Worm (Caenorhabditis elegans) whole organism, L4 larva: ENCODE results near the gene nlp-79.

ENCODE experiments used
- D1046.2 ChIP-seq: fragments of 200-800 bp; sonication (Bioruptor generic); IDR thresholded peaks from 2 replicates; pipeline ENCODE4 v1.3.6; 2022; ENCODE audit warnings: missing genetic modification characterization, missing compliant biosample characterization
- F10B5.3 ChIP-seq: sonication (generic microtip); optimal IDR thresholded peaks from 2 replicates; lab custom pipeline; 2016; ENCODE audit warnings: mild to moderate bottlenecking, missing genetic modification characterization, missing compliant biosample characterization
- T20F7.1 ChIP-seq: fragments of 200-800 bp; sonication (Bioruptor generic); optimal IDR thresholded peaks from 2 replicates; lab custom pipeline; 2018; ENCODE audit warnings: mild to moderate bottlenecking, missing genetic modification characterization, missing compliant biosample characterization
- T26A8.4 ChIP-seq: fragments of 200-800 bp; sonication (Bioruptor generic); IDR thresholded peaks from 2 replicates; pipeline ENCODE4 v1.3.6; 2022; ENCODE audit warnings: missing genetic modification characterization, missing compliant biosample characterization
- Y105C5A.15 ChIP-seq: fragments of 200-800 bp; sonication (Bioruptor generic); IDR thresholded peaks from 2 replicates; pipeline ENCODE4 v1.3.6; 2022; ENCODE audit warnings: missing genetic modification characterization, missing compliant biosample characterization
- Y5F2A.4 ChIP-seq: fragments of 200-800 bp; sonication (Bioruptor generic); optimal IDR thresholded peaks from 2 replicates; lab custom pipeline; 2018; ENCODE audit warnings: mild to moderate bottlenecking, missing genetic modification characterization, missing compliant biosample characterization
- Y75B8A.6 ChIP-seq: fragments of 200-800 bp; sonication (Bioruptor generic); IDR thresholded peaks from 2 replicates; pipeline ENCODE4 v1.3.6; 2022; ENCODE audit warnings: missing genetic modification reagents, missing genetic modification characterization, missing compliant biosample characterization
- aha-1 ChIP-seq: fragments of 150-350 bp; peaks from one replicate; lab custom pipeline; 2014; ENCODE audit warnings: missing biosample characterization, missing genetic modification characterization
- ceh-20 ChIP-seq: fragments of 200-800 bp; sonication (Bioruptor generic); IDR thresholded peaks from 2 replicates; pipeline ENCODE4 v1.3.6; 2022; ENCODE audit warnings: missing genetic modification reagents, missing genetic modification characterization, missing compliant biosample characterization
- ceh-62 ChIP-seq: sonication (generic microtip); optimal IDR thresholded peaks from 2 replicates; lab custom pipeline; 2017; ENCODE audit warnings: missing biosample characterization, missing genetic modification characterization
- cey-2 ChIP-seq: sonication (generic microtip); optimal IDR thresholded peaks from 3 replicates; lab custom pipeline; 2017; ENCODE audit warnings: missing genetic modification characterization, mild to moderate bottlenecking, missing compliant biosample characterization, antibody characterized with exemption, borderline replicate concordance; ENCODE audit not compliant: insufficient read depth
- ctbp-1 ChIP-seq: fragments of 200-800 bp; sonication (Bioruptor generic); IDR thresholded peaks from 2 replicates; pipeline ENCODE4 v1.3.6; 2022; ENCODE audit warnings: missing genetic modification reagents, missing genetic modification characterization, missing compliant biosample characterization
- daf-12 ChIP-seq: fragments of 150-350 bp; optimal IDR thresholded peaks from 2 replicates; lab custom pipeline; 2014; ENCODE audit warnings: missing biosample characterization, missing genetic modification reagents, missing genetic modification characterization
- daf-16 ChIP-seq, 3 experiments: sonication (generic microtip); optimal IDR thresholded peaks; 2 replicates each; lab custom pipeline; 2016 to 2017; ENCODE audit warnings: missing genetic modification characterization in 3 of 3, missing genetic modification reagents in 3 of 3, mild to moderate bottlenecking in 2 of 3, missing compliant biosample characterization in 2 of 3, missing biosample characterization in 1 of 3, moderate library complexity in 1 of 3
- daf-8 ChIP-seq: fragments of 200-800 bp; sonication (Bioruptor generic); IDR thresholded peaks from 2 replicates; pipeline ENCODE4 v1.3.6; 2022; ENCODE audit warnings: missing genetic modification characterization, missing compliant biosample characterization
- dmd-9 ChIP-seq: fragments of 200-800 bp; sonication (Bioruptor generic); IDR thresholded peaks from 2 replicates; pipeline ENCODE4 v1.3.6; 2022; ENCODE audit warnings: missing genetic modification reagents, missing genetic modification characterization, missing compliant biosample characterization
- duxl-1 ChIP-seq: sonication (generic microtip); optimal IDR thresholded peaks from 2 replicates; lab custom pipeline; 2016; ENCODE audit warnings: mild to moderate bottlenecking, missing genetic modification characterization, moderate library complexity, missing compliant biosample characterization; ENCODE audit not compliant: poor library complexity
- egl-43 ChIP-seq: fragments of 200-800 bp; sonication (Bioruptor generic); IDR thresholded peaks from 2 replicates; pipeline ENCODE4 v1.3.6; 2022; ENCODE audit warnings: missing genetic modification reagents, missing genetic modification characterization, missing compliant biosample characterization
- fos-1 ChIP-seq: fragments of 150-350 bp; optimal IDR thresholded peaks from 2 replicates; lab custom pipeline; 2014; ENCODE audit warnings: missing biosample characterization, missing genetic modification characterization
- hlh-11 ChIP-seq: fragments of 200-800 bp; sonication (Bioruptor generic); optimal IDR thresholded peaks from 2 replicates; lab custom pipeline; 2018; ENCODE audit warnings: mild to moderate bottlenecking, missing genetic modification characterization, missing compliant biosample characterization
- hlh-30 ChIP-seq: sonication (generic microtip); optimal IDR thresholded peaks from 2 replicates; lab custom pipeline; 2017; ENCODE audit warnings: antibody characterized with exemption, mild to moderate bottlenecking, missing genetic modification characterization, missing compliant biosample characterization; ENCODE audit not compliant: insufficient read depth
- lin-13 ChIP-seq: fragments of 150-350 bp; optimal IDR thresholded peaks from 2 replicates; lab custom pipeline; 2014; ENCODE audit warnings: missing biosample characterization, missing genetic modification reagents, missing genetic modification characterization
- lin-15B ChIP-seq: fragments of 150-350 bp; sonication (generic microtip); optimal IDR thresholded peaks from 3 replicates; lab custom pipeline; 2014; ENCODE audit warnings: missing biosample characterization, missing genetic modification characterization
- lin-38 ChIP-seq: fragments of 200-800 bp; sonication (Bioruptor generic); IDR thresholded peaks from 2 replicates; pipeline ENCODE4 v1.3.6; 2022; ENCODE audit warnings: missing genetic modification reagents, missing genetic modification characterization, missing compliant biosample characterization
- lsy-2 ChIP-seq, 2 experiments: fragments of 150-350 bp in 1 of 2; sonication (generic microtip) in 1 of 2; optimal IDR thresholded peaks; 2 replicates each; lab custom pipeline; 2014 to 2017; ENCODE audit warnings: missing biosample characterization in 2 of 2, missing genetic modification characterization in 2 of 2
- madf-9 ChIP-seq: fragments of 200-800 bp; sonication (Bioruptor generic); conservative IDR thresholded peaks from 2 replicates; pipeline ENCODE4 v1.3.6; 2022; ENCODE audit warnings: missing genetic modification reagents, missing genetic modification characterization, missing compliant biosample characterization
- mdl-1 ChIP-seq, 2 experiments: fragments of 150-350 bp in 1 of 2; sonication (generic microtip) in 1 of 2; optimal IDR thresholded peaks; 2 replicates each; lab custom pipeline; 2014 to 2017; ENCODE audit warnings: missing biosample characterization in 2 of 2, missing genetic modification characterization in 2 of 2
- mxl-3 ChIP-seq: fragments of 200-800 bp; sonication (Bioruptor generic); optimal IDR thresholded peaks from 2 replicates; lab custom pipeline; 2018; ENCODE audit warnings: mild to moderate bottlenecking, missing genetic modification characterization, missing compliant biosample characterization
- nhr-237 ChIP-seq: sonication (generic microtip); optimal IDR thresholded peaks from 2 replicates; lab custom pipeline; 2017; ENCODE audit warnings: missing biosample characterization, missing genetic modification characterization
- nhr-28 ChIP-seq: fragments of 150-350 bp; optimal IDR thresholded peaks from 2 replicates; lab custom pipeline; 2014; ENCODE audit warnings: missing biosample characterization, missing genetic modification characterization
- nhr-76 ChIP-seq: fragments of 150-350 bp; optimal IDR thresholded peaks from 2 replicates; lab custom pipeline; 2014; ENCODE audit warnings: missing biosample characterization, missing genetic modification characterization
- nhr-77 ChIP-seq: fragments of 150-350 bp; optimal IDR thresholded peaks from 2 replicates; lab custom pipeline; 2014; ENCODE audit warnings: missing biosample characterization, missing genetic modification characterization
- pha-4 ChIP-seq, 2 experiments: fragments of 150-350 bp in 1 of 2; fragments of 200-800 bp in 1 of 2; sonication (Bioruptor generic) in 1 of 2; IDR thresholded peaks in 1 of 2; optimal IDR thresholded peaks in 1 of 2; 2 replicates each; pipeline versions ENCODE4 v1.3.6 to Lab custom; 2014 to 2022; ENCODE audit warnings: missing genetic modification characterization in 2 of 2, missing genetic modification reagents in 2 of 2, missing biosample characterization in 1 of 2, missing compliant biosample characterization in 1 of 2
- set-16 ChIP-seq: fragments of 200-800 bp; sonication (Bioruptor generic); IDR thresholded peaks from 2 replicates; pipeline ENCODE4 v1.3.6; 2022; ENCODE audit warnings: missing genetic modification reagents, missing genetic modification characterization, missing compliant biosample characterization
- unc-62 ChIP-seq, 3 experiments: fragments of 150-350 bp in 1 of 3; sonication (generic microtip); optimal IDR thresholded peaks in 2 of 3; peaks in 1 of 3; 1 replicate in 1 of 3; 2 replicates in 2 of 3; lab custom pipeline; 2014 to 2017; ENCODE audit warnings: missing biosample characterization in 3 of 3, missing genetic modification characterization in 3 of 3, missing genetic modification reagents in 3 of 3, missing genotype in 1 of 3
- vab-7 ChIP-seq: fragments of 200-800 bp; sonication (Bioruptor generic); IDR thresholded peaks from 2 replicates; pipeline ENCODE4 v1.3.6; 2022; ENCODE audit warnings: missing genetic modification reagents, missing genetic modification characterization, missing compliant biosample characterization
- zfp-2 ChIP-seq: sonication (generic microtip); optimal IDR thresholded peaks from 2 replicates; lab custom pipeline; 2016; ENCODE audit warnings: mild to moderate bottlenecking, missing genetic modification characterization, missing compliant biosample characterization
- zip-11 ChIP-seq: fragments of 200-800 bp; sonication (Bioruptor generic); IDR thresholded peaks from 2 replicates; pipeline ENCODE4 v1.3.6; 2022; ENCODE audit warnings: missing genetic modification characterization, missing compliant biosample characterization
- zip-2 ChIP-seq: fragments of 150-350 bp; optimal IDR thresholded peaks from 2 replicates; lab custom pipeline; 2014; ENCODE audit warnings: missing biosample characterization, missing genetic modification characterization
- ztf-7 ChIP-seq: fragments of 150-350 bp; optimal IDR thresholded peaks from 2 replicates; lab custom pipeline; 2014; ENCODE audit warnings: missing biosample characterization, missing genetic modification characterization

nlp-79 gene

ce11 chrIV:13110876-13111275, 38.5 kb upstream of the nlp-79 start:
- TF ChIP-seq hlh-11 (tag; lab: Kevin White, UChicago) = peak; percentile 9
- no peak for TF ChIP-seq zip-11 (GFP tag; lab: Robert Waterston, UW)
- TF ChIP-seq hlh-30 = peak; percentile 9
- TF ChIP-seq mdl-1 (tag; optimal IDR thresholded peaks at IDR 0.05; lab: Kevin White, UChicago) = peak in 1 of 2 experiments; percentile 30
- peak; percentile 56 for TF ChIP-seq nhr-28

- TF ChIP-seq ctbp-1 (GFP tag; lab: Robert Waterston, UW) = no peak
- no peak for TF ChIP-seq daf-12 (tag; lab: Kevin White, UChicago)
- no peak for TF ChIP-seq daf-8 (GFP tag; lab: Robert Waterston, UW)
- no peak for TF ChIP-seq Y105C5A.15 (GFP tag; lab: Robert Waterston, UW)
- TF ChIP-seq D1046.2 (GFP tag; lab: Robert Waterston, UW) = no peak
- no peak for TF ChIP-seq madf-9 (GFP tag; lab: Robert Waterston, UW)
- no peak for TF ChIP-seq mxl-3 (GFP tag; lab: Kevin White, UChicago)
- TF ChIP-seq daf-16 (GFP tag; optimal IDR thresholded peaks at IDR 0.05; lab: Kevin White, UChicago) = no peak
- no peak for TF ChIP-seq daf-16 (tag; optimal IDR thresholded peaks at IDR 0.05; lab: Kevin White, UChicago)
- no peak for TF ChIP-seq T20F7.1
- TF ChIP-seq zip-11 (GFP tag; lab: Robert Waterston, UW) = no peak
- no peak for TF ChIP-seq ceh-20 (GFP tag; lab: Robert Waterston, UW)
- no peak for TF ChIP-seq ztf-7 (tag; lab: Kevin White, UChicago)
- TF ChIP-seq zfp-2 = no peak
- TF ChIP-seq hlh-11 (tag; lab: Kevin White, UChicago) = no peak
- TF ChIP-seq cey-2 (tag; lab: Kevin White, UChicago) = no peak
- TF ChIP-seq aha-1 (tag; lab: Kevin White, UChicago) = no peak
- TF ChIP-seq nhr-77 (tag; lab: Kevin White, UChicago) = no peak
Observed at ce11 chrIV:13112982-13113381, 36.4 kb upstream of the nlp-79 start, which contains the start of gene best-2. Gene best-2, minus strand, starts transcription at chrIV:13113082.

- TF ChIP-seq daf-12 (tag; lab: Kevin White, UChicago) (no peak), dmd-9 (no peak), lin-13 (GFP tag; lab: Kevin White, UChicago) (no peak), nhr-77 (tag; lab: Kevin White, UChicago) (no peak), fos-1 (tag; lab: Kevin White, UChicago) (no peak), lin-38 (no peak), pha-4 (GFP tag; IDR thresholded peaks at IDR 0.05; lab: Robert Waterston, UW) (no peak), pha-4 (tag; optimal IDR thresholded peaks at IDR 0.05; lab: Kevin White, UChicago) (no peak), Y105C5A.15 (GFP tag; lab: Robert Waterston, UW) (no peak), daf-8 (GFP tag; lab: Robert Waterston, UW) (no peak)
Observed at ce11 chrIV:13116679-13117078, 32.7 kb upstream of the nlp-79 start.

- TF ChIP-seq lsy-2 (tag; optimal IDR thresholded peaks at IDR 0.05; lab: Kevin White, UChicago) (peak in 1 of 2 experiments; percentile 6), unc-62 (GFP tag; optimal IDR thresholded peaks at IDR 0.05 in 1 of 2; lab: Kevin White, UChicago) (peak in 1 of 2 experiments; percentile 49), unc-62 (tag; optimal IDR thresholded peaks at IDR 0.05; lab: Kevin White, UChicago) (no peak), F10B5.3 (no peak)
- TF ChIP-seq, all 104 proteins: peak for 2
Observed at ce11 chrIV:13118794-13119193, 30.6 kb upstream of the nlp-79 start, which contains the start of gene unc-30. Gene unc-30, plus strand, starts transcription at chrIV:13118977.

- TF ChIP-seq mxl-3 (GFP tag; lab: Kevin White, UChicago) = no peak
- TF ChIP-seq mdl-1 (tag; optimal IDR thresholded peaks at IDR 0.05; lab: Kevin White, UChicago) = no peak
- no peak for TF ChIP-seq duxl-1
- TF ChIP-seq lin-15B = no peak
- TF ChIP-seq Y5F2A.4 (GFP tag; lab: Kevin White, UChicago) = no peak
- no peak for TF ChIP-seq nhr-76 (tag; lab: Kevin White, UChicago)
- no peak for TF ChIP-seq zip-2 (tag; lab: Kevin White, UChicago)
- no peak for TF ChIP-seq ceh-62 (tag; lab: Kevin White, UChicago)
- TF ChIP-seq aha-1 (tag; lab: Kevin White, UChicago) = no peak
- no peak for TF ChIP-seq daf-12 (tag; lab: Kevin White, UChicago)
- no peak for TF ChIP-seq T26A8.4
- TF ChIP-seq set-16 (GFP tag; lab: Robert Waterston, UW) = no peak
- no peak for TF ChIP-seq vab-7 (GFP tag; lab: Robert Waterston, UW)
- no peak for TF ChIP-seq nhr-237
- no peak for TF ChIP-seq Y75B8A.6 (GFP tag; lab: Robert Waterston, UW)
- no peak for TF ChIP-seq egl-43 (GFP tag; lab: Robert Waterston, UW)
Observed at ce11 chrIV:13121396-13121795, 28.0 kb upstream of the nlp-79 start.
